Fruit fly (Drosophila melanogaster) whole organism, adult: ENCODE data around the gene CG10562.

Source experiments
- CG11617 ChIP-seq: fragments of 200-800 bp; sonication (Bioruptor generic); optimal IDR thresholded peaks from 2 replicates; lab custom pipeline; 2017; ENCODE audit warnings: mild to moderate bottlenecking, missing biosample characterization, missing genetic modification reagents, missing genetic modification characterization
- CG12768 ChIP-seq: fragments of 200-800 bp; sonication (Bioruptor generic); optimal IDR thresholded peaks from 2 replicates; lab custom pipeline; 2017; ENCODE audit warnings: missing biosample characterization, missing genetic modification characterization, mild to moderate bottlenecking, moderate library complexity, missing genetic modification reagents
- CG14711 ChIP-seq: fragments of 200-800 bp; sonication (Bioruptor generic); optimal IDR thresholded peaks from 2 replicates; lab custom pipeline; 2018; ENCODE audit warnings: missing biosample characterization, mild to moderate bottlenecking, missing genetic modification characterization, moderate library complexity
- CG1620 ChIP-seq: fragments of 200-800 bp; sonication (Bioruptor generic); optimal IDR thresholded peaks from 2 replicates; lab custom pipeline; 2016; ENCODE audit warnings: missing biosample characterization, missing genetic modification characterization
- CG33017 ChIP-seq: fragments of 200-800 bp; sonication (Bioruptor generic); optimal IDR thresholded peaks from 2 replicates; lab custom pipeline; 2018; ENCODE audit warnings: missing biosample characterization, mild to moderate bottlenecking, missing genetic modification characterization, moderate library complexity
- CG5204 ChIP-seq: fragments of 200-800 bp; sonication (Bioruptor generic); optimal IDR thresholded peaks from 2 replicates; lab custom pipeline; 2016; ENCODE audit warnings: missing biosample characterization, missing genetic modification characterization
- CG7045 ChIP-seq: fragments of 200-800 bp; sonication (Bioruptor generic); optimal IDR thresholded peaks from 2 replicates; lab custom pipeline; 2017; ENCODE audit warnings: missing biosample characterization, mild to moderate bottlenecking, missing genetic modification characterization
- CG7101 ChIP-seq: fragments of 200-800 bp; sonication (Bioruptor generic); optimal IDR thresholded peaks from 2 replicates; lab custom pipeline; 2018; ENCODE audit warnings: missing biosample characterization, mild to moderate bottlenecking, missing genetic modification characterization, moderate library complexity
- Clk ChIP-seq: fragments of 200-800 bp; sonication (Bioruptor generic); optimal IDR thresholded peaks from 2 replicates; lab custom pipeline; 2017; ENCODE audit warnings: missing biosample characterization, missing genetic modification characterization
- Crg-1 ChIP-seq: fragments of 200-800 bp; sonication (Bioruptor generic); optimal IDR thresholded peaks from 2 replicates; lab custom pipeline; 2016; ENCODE audit warnings: missing biosample characterization, missing genetic modification characterization
- Hr96 ChIP-seq: fragments of 200-800 bp; sonication (Bioruptor generic); optimal IDR thresholded peaks from 2 replicates; lab custom pipeline; 2016; ENCODE audit warnings: missing biosample characterization, missing genetic modification characterization
- Mnt ChIP-seq: fragments of 200-800 bp; sonication (Bioruptor generic); optimal IDR thresholded peaks from 2 replicates; lab custom pipeline; 2016; ENCODE audit warnings: missing biosample characterization, mild to moderate bottlenecking, missing genetic modification characterization
- bab1 ChIP-seq: fragments of 200-800 bp; sonication (Bioruptor generic); optimal IDR thresholded peaks from 3 replicates; lab custom pipeline; 2019; ENCODE audit warnings: missing biosample characterization, mild to moderate bottlenecking, missing genetic modification characterization, moderate library complexity
- cic ChIP-seq: fragments of 200-800 bp; sonication (Bioruptor generic); optimal IDR thresholded peaks from 2 replicates; lab custom pipeline; 2017; ENCODE audit warnings: missing biosample characterization, mild to moderate bottlenecking, missing genetic modification characterization, moderate library complexity
- cnc ChIP-seq, 2 experiments: fragments of >200 bp; optimal IDR thresholded peaks; 2 replicates each; lab custom pipeline; 2017
- kay ChIP-seq: fragments of 200-800 bp; sonication (Bioruptor generic); peaks from one replicate; lab custom pipeline; 2016; ENCODE audit warnings: missing biosample characterization, missing genetic modification characterization, borderline replicate concordance
- ovo ChIP-seq: fragments of 200-800 bp; sonication (Bioruptor generic); optimal IDR thresholded peaks from 2 replicates; lab custom pipeline; 2016; ENCODE audit warnings: missing biosample characterization, missing genetic modification characterization
- pad ChIP-seq: fragments of 200-800 bp; sonication (Bioruptor generic); optimal IDR thresholded peaks from 3 replicates; lab custom pipeline; 2017; ENCODE audit warnings: missing biosample characterization, missing genetic modification characterization, mild to moderate bottlenecking, moderate library complexity, missing genetic modification reagents
- tj ChIP-seq: fragments of 200-800 bp; sonication (Bioruptor generic); optimal IDR thresholded peaks from 3 replicates; lab custom pipeline; 2017; ENCODE audit warnings: missing biosample characterization, mild to moderate bottlenecking, missing genetic modification characterization, moderate library complexity
- toe ChIP-seq: fragments of 200-800 bp; sonication (Bioruptor generic); optimal IDR thresholded peaks from 2 replicates; lab custom pipeline; 2016; ENCODE audit warnings: missing biosample characterization, missing genetic modification characterization

The CG10562 gene

dm6 chr3R:25321681-25322080 lies 876 bp downstream of the CG10562 start:
- no peak for TF ChIP-seq CG7101 (tag; lab: Kevin White, UChicago)
- no peak for TF ChIP-seq CG12768
- TF ChIP-seq cic (GFP tag; lab: Kevin White, UChicago) = no peak
- TF ChIP-seq toe = no peak
- no peak for TF ChIP-seq Mnt (GFP tag; lab: Kevin White, UChicago)
- no peak for TF ChIP-seq Crg-1 (GFP tag; lab: Kevin White, UChicago)
- TF ChIP-seq Hr96 = no peak
- TF ChIP-seq CG7045 (GFP tag; lab: Kevin White, UChicago) = no peak
- no peak for TF ChIP-seq CG14711
- TF ChIP-seq Clk (GFP tag; lab: Kevin White, UChicago) = no peak
- TF ChIP-seq bab1 = no peak
- no peak for TF ChIP-seq ovo
- no peak for TF ChIP-seq kay (GFP tag; lab: Kevin White, UChicago)
- no peak for TF ChIP-seq CG5204 (GFP tag; lab: Kevin White, UChicago)
- TF ChIP-seq CG1620 (GFP tag; lab: Kevin White, UChicago) = no peak
- TF ChIP-seq cnc (optimal IDR thresholded peaks at IDR 0.05; lab: Kevin White, UChicago) = no peak
- no peak for TF ChIP-seq tj (GFP tag; lab: Kevin White, UChicago)
- TF ChIP-seq CG11617 = no peak
- TF ChIP-seq pad (GFP tag; lab: Kevin White, UChicago) = no peak

- TF ChIP-seq Mnt (GFP tag; lab: Kevin White, UChicago) = no peak
- TF ChIP-seq kay (GFP tag; lab: Kevin White, UChicago) = no peak
- TF ChIP-seq CG7101 (tag; lab: Kevin White, UChicago) = no peak
- no peak for TF ChIP-seq CG11617
- TF ChIP-seq CG5204 (GFP tag; lab: Kevin White, UChicago) = no peak
- TF ChIP-seq Hr96 = no peak
- TF ChIP-seq pad (GFP tag; lab: Kevin White, UChicago) = no peak
- no peak for TF ChIP-seq Crg-1 (GFP tag; lab: Kevin White, UChicago)
- TF ChIP-seq tj (GFP tag; lab: Kevin White, UChicago) = no peak
- TF ChIP-seq CG33017 (tag; lab: Kevin White, UChicago) = no peak
- no peak for TF ChIP-seq cnc (optimal IDR thresholded peaks at IDR 0.05; lab: Kevin White, UChicago)
- TF ChIP-seq Clk (GFP tag; lab: Kevin White, UChicago) = no peak
- TF ChIP-seq cic (GFP tag; lab: Kevin White, UChicago) = no peak
- TF ChIP-seq toe = no peak
- no peak for TF ChIP-seq CG12768
- no peak for TF ChIP-seq ovo
- TF ChIP-seq CG1620 (GFP tag; lab: Kevin White, UChicago) = no peak
These were observed 1.7 kb downstream of the CG10562 start for dm6 chr3R:25320898-25321297.

DNA sequence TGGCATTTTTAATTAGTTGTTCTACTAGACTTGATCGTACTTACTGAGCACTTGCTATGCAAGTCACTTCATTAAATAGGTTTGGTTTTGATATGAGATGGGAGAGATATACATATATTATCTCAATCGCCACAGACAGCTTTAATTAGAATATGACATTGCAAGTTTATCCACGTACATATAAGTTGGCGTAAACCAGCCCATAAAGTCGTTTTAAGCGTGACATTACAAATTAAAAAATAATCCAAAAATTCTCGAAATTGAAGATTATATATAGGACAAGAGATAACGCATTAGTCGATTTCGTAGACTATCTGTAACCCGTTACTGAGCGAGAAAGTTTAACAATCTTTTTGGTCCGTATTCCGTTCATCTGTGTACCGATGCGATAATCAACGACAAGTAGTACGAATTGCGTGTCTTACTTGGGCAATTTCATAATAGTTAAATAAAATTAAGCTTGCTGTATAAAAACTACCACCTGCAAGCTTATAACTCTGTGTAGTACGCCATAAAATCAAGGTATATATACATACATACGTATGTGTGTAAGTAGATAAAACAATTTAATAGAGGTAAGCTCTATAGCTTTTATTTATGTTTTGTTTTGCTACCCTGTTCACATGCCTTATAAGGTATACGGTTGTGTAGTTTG lies 2.4 kb downstream of the CG10562 start, which contains the start of gene CG10560:
CG10560 (minus strand) TSS at position 51 of the 655 bp plus-strand sequence.
- no peak for TF ChIP-seq CG7101 (tag; lab: Kevin White, UChicago)
- TF ChIP-seq cnc (optimal IDR thresholded peaks at IDR 0.05; lab: Kevin White, UChicago) = peak; percentile 19 to 51
- peak; percentile 74 for TF ChIP-seq kay (GFP tag; lab: Kevin White, UChicago)
- TF ChIP-seq Mnt (GFP tag; lab: Kevin White, UChicago) = no peak
- TF ChIP-seq cic (GFP tag; lab: Kevin White, UChicago) = peak; percentile 27
- TF ChIP-seq toe = no peak

DNA sequence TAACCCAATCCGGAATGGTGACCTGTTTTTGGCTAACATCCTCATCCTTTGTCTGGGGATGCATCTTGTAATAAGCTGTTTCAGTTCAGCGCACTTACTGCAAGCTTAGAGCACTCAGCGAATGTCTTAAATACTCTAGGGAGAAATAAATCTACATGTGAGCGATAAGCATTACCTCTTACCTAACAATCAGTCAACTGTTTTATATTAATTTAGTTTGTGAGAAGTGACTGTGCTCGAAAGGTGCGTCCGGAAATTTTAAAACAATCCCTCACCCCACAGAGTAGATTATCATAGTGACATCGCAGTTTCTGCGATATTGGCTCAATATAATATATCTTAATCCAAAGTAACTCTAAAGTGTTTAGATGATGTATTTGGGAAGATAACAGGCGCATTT lies 4.5 kb downstream of the CG10562 start, which contains the start of gene CG10553:
CG10553 (minus strand) TSS at position 101 of the 400 bp plus-strand sequence.
- no peak for TF ChIP-seq bab1
- no peak for TF ChIP-seq Mnt (GFP tag; lab: Kevin White, UChicago)
- no peak for TF ChIP-seq CG7101 (tag; lab: Kevin White, UChicago)
- TF ChIP-seq CG5204 (GFP tag; lab: Kevin White, UChicago) = no peak

- no peak for TF ChIP-seq CG11617
- TF ChIP-seq CG5204 (GFP tag; lab: Kevin White, UChicago) = no peak
- no peak for TF ChIP-seq CG1620 (GFP tag; lab: Kevin White, UChicago)
- TF ChIP-seq ovo = no peak
- TF ChIP-seq bab1 = no peak
- no peak for TF ChIP-seq pad (GFP tag; lab: Kevin White, UChicago)
- no peak for TF ChIP-seq tj (GFP tag; lab: Kevin White, UChicago)
- TF ChIP-seq cnc (optimal IDR thresholded peaks at IDR 0.05; lab: Kevin White, UChicago) = no peak
- TF ChIP-seq Crg-1 (GFP tag; lab: Kevin White, UChicago) = no peak
- TF ChIP-seq CG14711 = no peak
- TF ChIP-seq cic (GFP tag; lab: Kevin White, UChicago) = peak; percentile 20
- no peak for TF ChIP-seq CG33017 (tag; lab: Kevin White, UChicago)
- no peak for TF ChIP-seq Clk (GFP tag; lab: Kevin White, UChicago)
- no peak for TF ChIP-seq CG7101 (tag; lab: Kevin White, UChicago)
- TF ChIP-seq kay (GFP tag; lab: Kevin White, UChicago) = peak; percentile 73
- TF ChIP-seq toe = no peak
- TF ChIP-seq CG7045 (GFP tag; lab: Kevin White, UChicago) = no peak
- TF ChIP-seq Mnt (GFP tag; lab: Kevin White, UChicago) = no peak
These were observed 6.5 kb downstream of the CG10562 start, which contains the start of gene CG10559 for dm6 chr3R:25316016-25316415. TSS of gene CG10559 (minus strand) at chr3R:25316116.

DNA sequence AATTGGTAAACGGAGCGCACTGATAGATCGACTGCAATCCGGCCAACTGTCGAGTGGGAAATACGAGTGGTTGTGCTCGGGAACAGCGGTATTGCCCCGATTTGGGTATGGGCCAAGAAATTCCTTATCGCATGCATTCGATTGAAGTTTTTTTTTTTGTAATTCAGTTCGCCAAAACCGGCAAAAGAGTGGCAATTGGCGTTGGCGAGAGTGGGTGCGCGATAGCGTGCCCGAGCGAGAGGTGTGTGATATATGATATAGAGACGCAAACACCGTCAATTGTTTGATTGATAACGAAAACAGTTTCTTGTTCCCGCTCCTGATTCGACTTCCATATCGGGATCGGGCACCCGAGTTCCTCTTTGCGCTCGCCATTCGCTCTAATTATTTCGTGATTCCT lies 8.8 kb downstream of the CG10562 start, which contains the start of gene CG31087:
CG31087 (minus strand) TSS at position 63 of the 400 bp plus-strand sequence.
- TF ChIP-seq cnc (optimal IDR thresholded peaks at IDR 0.05; lab: Kevin White, UChicago) (no peak), cic (GFP tag; lab: Kevin White, UChicago) (peak; percentile 63)
